Worm (Caenorhabditis elegans): Measurements from ENCODE around the gene ints-11.
A peak's percentile ranks its signal among the peaks of the same experiment; 100 is the strongest.

Gene ints-11

ce11 chrII:8162120-8162648 lies 18.9 kb upstream of the ints-11 start, which contains the start of the genes emb-27 and rrf-3:
Gene emb-27 (minus strand): TSS chrII:8162170.
Gene rrf-3 (plus strand): TSS chrII:8162465.
- TF ChIP-seq mep-1 (tag; optimal IDR thresholded peaks at IDR 0.05) (peak; percentile 84), nhr-85 (tag) (peak; percentile 33), unc-30 (tag; optimal IDR thresholded peaks at IDR 0.05) (no peak), efl-1 (optimal IDR thresholded peaks at IDR 0.05) (peak; percentile 65 to 73), efl-1 (GFP tag; optimal IDR thresholded peaks at IDR 0.05 in 1 of 2) (peak; percentile 80 to 96), C04F5.9 (tag; optimal IDR thresholded peaks at IDR 0.05) (peak; percentile 13), lin-15B (tag; optimal IDR thresholded peaks at IDR 0.05) (peak; percentile 84), nhr-12 (tag; optimal IDR thresholded peaks at IDR 0.05) (no peak), unc-98 (GFP tag; IDR thresholded peaks at IDR 0.05) (no peak), nhr-237 (tag; optimal IDR thresholded peaks at IDR 0.05) (no peak), lsy-2 (tag; optimal IDR thresholded peaks at IDR 0.05) (peak; percentile 47 to 88), C16A3.4 (tag; optimal IDR thresholded peaks at IDR 0.05) (peak; percentile 77), ceh-82 (tag; optimal IDR thresholded peaks at IDR 0.05) (peak in 1 of 3 experiments; percentile 51), lin-35 (GFP tag; optimal IDR thresholded peaks at IDR 0.05) (peak; percentile 75 to 83), F16B12.6 (tag; optimal IDR thresholded peaks at IDR 0.05) (peak; percentile 42), mab-9 (GFP tag; IDR thresholded peaks at IDR 0.05) (no peak), snu-23 (GFP tag; optimal IDR thresholded peaks at IDR 0.05) (peak; percentile 56), skn-1 (tag; optimal IDR thresholded peaks at IDR 0.05) (peak; percentile 68), lin-13 (GFP tag; optimal IDR thresholded peaks at IDR 0.05) (peak; percentile 16), lin-14 (GFP tag; optimal IDR thresholded peaks at IDR 0.05) (peak; percentile 64), nhr-20 (tag; optimal IDR thresholded peaks at IDR 0.05) (peak; percentile 15), dpl-1 (GFP tag; optimal IDR thresholded peaks at IDR 0.05) (peak; percentile 65 to 84 (median 73)), rnt-1 (tag; optimal IDR thresholded peaks at IDR 0.05) (peak; percentile 34), xbp-1 (tag; optimal IDR thresholded peaks at IDR 0.05) (peak; percentile 25), swsn-7 (tag; optimal IDR thresholded peaks at IDR 0.05) (peak; percentile 14), egl-27 (tag; optimal IDR thresholded peaks at IDR 0.05) (no peak), unc-86 (tag; optimal IDR thresholded peaks at IDR 0.05) (no peak), nhr-47 (tag; optimal IDR thresholded peaks at IDR 0.05) (peak; percentile 15)

DNA sequence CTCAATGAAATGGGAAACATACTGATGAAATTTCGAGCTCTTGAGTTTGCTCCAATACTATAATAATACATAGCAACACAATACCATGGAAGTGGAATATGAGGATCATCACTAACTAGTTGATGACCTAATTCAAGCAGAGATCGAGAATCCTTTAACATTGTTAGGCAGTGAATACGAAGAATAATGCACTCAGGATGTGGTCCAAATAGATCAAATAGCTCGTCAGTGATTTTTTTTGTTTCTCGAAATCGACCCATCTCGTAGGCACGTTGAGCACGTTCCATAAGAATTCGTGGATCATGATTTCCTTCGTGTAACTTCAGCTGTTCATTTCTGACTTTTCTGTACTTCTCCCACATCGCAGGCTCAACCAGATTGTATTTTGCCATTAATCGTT lies 17.6 kb upstream of the ints-11 start:
- no peak for TF ChIP-seq nhr-12 (tag; optimal IDR thresholded peaks at IDR 0.05)
- no peak for TF ChIP-seq snu-23 (GFP tag; optimal IDR thresholded peaks at IDR 0.05)
- no peak for TF ChIP-seq dsc-1 (tag; optimal IDR thresholded peaks at IDR 0.05)
- TF ChIP-seq pax-3 (tag; optimal IDR thresholded peaks at IDR 0.05), result no peak
- no peak for TF ChIP-seq nhr-11 (tag; optimal IDR thresholded peaks at IDR 0.05)
- TF ChIP-seq ets-5 (GFP tag; IDR thresholded peaks at IDR 0.05), result no peak
- no peak for TF ChIP-seq xbp-1 (tag; optimal IDR thresholded peaks at IDR 0.05)
- no peak for TF ChIP-seq ces-1 (GFP tag; optimal IDR thresholded peaks at IDR 0.05)
- TF ChIP-seq egl-13 (tag; optimal IDR thresholded peaks at IDR 0.05), result no peak
- TF ChIP-seq elt-3 (tag; optimal IDR thresholded peaks at IDR 0.05), result no peak
- no peak for TF ChIP-seq ama-1 (optimal IDR thresholded peaks at IDR 0.05)
- no peak for TF ChIP-seq C34B4.2 (tag; optimal IDR thresholded peaks at IDR 0.05)
- TF ChIP-seq tlp-1 (tag; optimal IDR thresholded peaks at IDR 0.05), result no peak
- TF ChIP-seq nhr-28 (tag; optimal IDR thresholded peaks at IDR 0.05), result no peak
- TF ChIP-seq nhr-20 (tag; optimal IDR thresholded peaks at IDR 0.05), result no peak
- no peak for TF ChIP-seq pqm-1 (tag; optimal IDR thresholded peaks at IDR 0.05)
- no peak for TF ChIP-seq swsn-7 (tag; optimal IDR thresholded peaks at IDR 0.05)
- TF ChIP-seq nhr-47 (tag; optimal IDR thresholded peaks at IDR 0.05), result no peak
- no peak for TF ChIP-seq efl-3 (GFP tag; optimal IDR thresholded peaks at IDR 0.05)
- TF ChIP-seq mab-9 (GFP tag; IDR thresholded peaks at IDR 0.05), result no peak

- TF ChIP-seq nhr-28 (tag; optimal IDR thresholded peaks at IDR 0.05) (no peak), hlh-17 (GFP tag; optimal IDR thresholded peaks at IDR 0.05; ENCODE audit: borderline replicate concordance) (no peak), fkh-8 (tag; optimal IDR thresholded peaks at IDR 0.05) (peak; percentile 62), alr-1 (tag; optimal IDR thresholded peaks at IDR 0.05; ENCODE audit: borderline replicate concordance) (no peak), mef-2 (tag; optimal IDR thresholded peaks at IDR 0.05) (no peak), nhr-90 (tag; optimal IDR thresholded peaks at IDR 0.05; ENCODE audit: poor library complexity) (peak; percentile 48), unc-62 (GFP tag; optimal IDR thresholded peaks at IDR 0.05) (no peak), sox-4 (tag; optimal IDR thresholded peaks at IDR 0.05) (no peak), nhr-47 (tag; optimal IDR thresholded peaks at IDR 0.05) (peak; percentile 67), ets-5 (GFP tag; IDR thresholded peaks at IDR 0.05) (no peak), pax-3 (tag; optimal IDR thresholded peaks at IDR 0.05) (no peak), nhr-71 (tag; optimal IDR thresholded peaks at IDR 0.05) (peak; percentile 70), lsy-2 (tag; optimal IDR thresholded peaks at IDR 0.05) (peak; percentile 80 to 93), hlh-4 (tag; optimal IDR thresholded peaks at IDR 0.05) (no peak), ztf-4 (tag; optimal IDR thresholded peaks at IDR 0.05) (no peak)
These were observed 14.7 kb upstream of the ints-11 start, which contains the start of gene pch-2 for ce11 chrII:8157991-8158390. Gene pch-2 (plus strand): TSS chrII:8158349.

Measured in whole organism, L1 larva.